Fruit fly (Drosophila melanogaster) whole organism, prepupa: ENCODE measurements around the gene CG7907.
A peak's percentile ranks its signal among the peaks of the same experiment; 100 is the strongest.

ENCODE experiments used
- Blimp-1 ChIP-seq: fragments of 200-800 bp; sonication (Bioruptor generic); optimal IDR thresholded peaks from 3 replicates; lab custom pipeline; 2017; ENCODE audit warnings: missing biosample characterization, missing genetic modification characterization, mild to moderate bottlenecking, moderate library complexity, missing genetic modification reagents
- CG10669 ChIP-seq: fragments of 200-800 bp; sonication (Bioruptor generic); optimal IDR thresholded peaks from 3 replicates; lab custom pipeline; 2018; ENCODE audit warnings: missing biosample characterization, mild to moderate bottlenecking, missing genetic modification characterization, moderate library complexity
- CG11762 ChIP-seq: fragments of 200-800 bp; sonication (Bioruptor generic); optimal IDR thresholded peaks from 3 replicates; lab custom pipeline; 2016; ENCODE audit warnings: missing biosample characterization, missing genetic modification characterization; ENCODE audit not compliant: insufficient read depth
- CG1621 ChIP-seq: fragments of 200-800 bp; sonication (Bioruptor generic); optimal IDR thresholded peaks from 3 replicates; lab custom pipeline; 2018; ENCODE audit warnings: missing biosample characterization, mild to moderate bottlenecking, missing genetic modification characterization
- CG32006 ChIP-seq: fragments of 200-800 bp; sonication (Bioruptor generic); optimal IDR thresholded peaks from 3 replicates; lab custom pipeline; 2017; ENCODE audit warnings: missing biosample characterization, mild to moderate bottlenecking, missing genetic modification characterization
- CG34406 ChIP-seq: fragments of 200-800 bp; sonication (Bioruptor generic); optimal IDR thresholded peaks from 3 replicates; lab custom pipeline; 2016; ENCODE audit warnings: missing biosample characterization, missing genetic modification characterization
- CG6163 ChIP-seq: fragments of 200-800 bp; sonication (Bioruptor generic); IDR thresholded peaks from 3 replicates; pipeline ENCODE4 v1.3.6; 2022; ENCODE audit warnings: missing biosample characterization, missing genetic modification characterization
- CG6276 ChIP-seq: fragments of 200-800 bp; sonication (Bioruptor generic); optimal IDR thresholded peaks from 2 replicates; lab custom pipeline; 2017; ENCODE audit warnings: missing biosample characterization, mild to moderate bottlenecking, missing genetic modification characterization
- CG6792 ChIP-seq: fragments of 200-800 bp; sonication (Bioruptor generic); optimal IDR thresholded peaks from 3 replicates; lab custom pipeline; 2016; ENCODE audit warnings: missing biosample characterization, missing genetic modification characterization
- CG6808 ChIP-seq: fragments of 200-800 bp; sonication (Bioruptor generic); optimal IDR thresholded peaks from 3 replicates; lab custom pipeline; 2017; ENCODE audit warnings: missing biosample characterization, missing genetic modification characterization, mild to moderate bottlenecking, moderate library complexity, missing genetic modification reagents
- CG6854 ChIP-seq: fragments of 200-800 bp; sonication (Bioruptor generic); optimal IDR thresholded peaks from 2 replicates; lab custom pipeline; 2017; ENCODE audit warnings: missing biosample characterization, mild to moderate bottlenecking, missing genetic modification characterization
- CG8119 ChIP-seq: fragments of 200-800 bp; sonication (Bioruptor generic); IDR thresholded peaks from 3 replicates; pipeline ENCODE4 v1.3.6; 2022; ENCODE audit warnings: missing biosample characterization, missing genetic modification characterization
- CG8632 ChIP-seq: fragments of 200-800 bp; sonication (Bioruptor generic); optimal IDR thresholded peaks from 3 replicates; lab custom pipeline; 2016; ENCODE audit warnings: missing biosample characterization, missing genetic modification characterization
- Gug ChIP-seq: fragments of 200-800 bp; sonication (Bioruptor generic); IDR thresholded peaks from 2 replicates; pipeline ENCODE4 v1.3.6; 2022; ENCODE audit warnings: missing biosample characterization, missing genetic modification characterization
- Hr4 ChIP-seq: fragments of 200-800 bp; sonication (Bioruptor generic); optimal IDR thresholded peaks from 3 replicates; lab custom pipeline; 2016; ENCODE audit warnings: missing biosample characterization, missing genetic modification characterization
- Lpt ChIP-seq: fragments of 200-800 bp; sonication (Bioruptor generic); optimal IDR thresholded peaks from 3 replicates; lab custom pipeline; 2016; ENCODE audit warnings: missing biosample characterization, missing genetic modification characterization
- Met ChIP-seq: fragments of 200-800 bp; sonication (Bioruptor generic); optimal IDR thresholded peaks from 3 replicates; lab custom pipeline; 2016; ENCODE audit warnings: missing biosample characterization, missing genetic modification characterization
- Smox ChIP-seq: fragments of 200-800 bp; sonication (Bioruptor generic); optimal IDR thresholded peaks from 3 replicates; lab custom pipeline; 2016; ENCODE audit warnings: missing biosample characterization, missing genetic modification characterization
- Sox102F ChIP-seq: fragments of 200-800 bp; sonication (Bioruptor generic); optimal IDR thresholded peaks from 2 replicates; lab custom pipeline; 2016; ENCODE audit warnings: missing biosample characterization, mild to moderate bottlenecking, missing genetic modification characterization
- Sox14 ChIP-seq: fragments of 200-800 bp; sonication (Bioruptor generic); optimal IDR thresholded peaks from 3 replicates; lab custom pipeline; 2016; ENCODE audit warnings: missing biosample characterization, missing genetic modification characterization
- achi ChIP-seq: fragments of 200-800 bp; sonication (Bioruptor generic); optimal IDR thresholded peaks from 3 replicates; lab custom pipeline; 2016; ENCODE audit warnings: missing biosample characterization, missing genetic modification characterization
- acj6 ChIP-seq: fragments of 200-800 bp; sonication (Bioruptor generic); optimal IDR thresholded peaks from 3 replicates; lab custom pipeline; 2016; ENCODE audit warnings: missing biosample characterization, missing genetic modification characterization
- dsx ChIP-seq: fragments of 200-800 bp; optimal IDR thresholded peaks from 3 replicates; lab custom pipeline; 2019; ENCODE audit warnings: missing biosample characterization, mild to moderate bottlenecking, missing genetic modification characterization, moderate library complexity; ENCODE audit not compliant: poor library complexity, severe bottlenecking
- esn ChIP-seq: fragments of 200-800 bp; sonication (Bioruptor generic); optimal IDR thresholded peaks from 2 replicates; lab custom pipeline; 2016; ENCODE audit warnings: missing biosample characterization, mild to moderate bottlenecking, missing genetic modification characterization, moderate library complexity
- fd85E ChIP-seq: fragments of 200-800 bp; sonication (Bioruptor generic); optimal IDR thresholded peaks from 3 replicates; lab custom pipeline; 2016; ENCODE audit warnings: missing biosample characterization, missing genetic modification characterization
- lz ChIP-seq: fragments of 200-800 bp; sonication (Bioruptor generic); optimal IDR thresholded peaks from 3 replicates; lab custom pipeline; 2016; ENCODE audit warnings: missing biosample characterization, missing genetic modification characterization
- net ChIP-seq: fragments of 200-800 bp; sonication (Bioruptor generic); optimal IDR thresholded peaks from 3 replicates; lab custom pipeline; 2016; ENCODE audit warnings: missing biosample characterization, missing genetic modification characterization
- pdm3 ChIP-seq: fragments of 200-800 bp; sonication (Bioruptor generic); optimal IDR thresholded peaks from 3 replicates; lab custom pipeline; 2016; ENCODE audit warnings: missing biosample characterization, missing genetic modification characterization
- salr ChIP-seq, 2 experiments: fragments of 200-800 bp; sonication (Bioruptor generic); optimal IDR thresholded peaks; 3 replicates each; lab custom pipeline; 2016 to 2018; ENCODE audit warnings: missing biosample characterization in 2 of 2, missing genetic modification characterization in 2 of 2, mild to moderate bottlenecking in 1 of 2
- spab ChIP-seq: fragments of 200-800 bp; sonication (Bioruptor generic); optimal IDR thresholded peaks from 2 replicates; lab custom pipeline; 2017; ENCODE audit warnings: missing biosample characterization, mild to moderate bottlenecking, missing genetic modification characterization, missing genetic modification reagents
- ss ChIP-seq, 2 experiments: fragments of 200-800 bp; sonication (Bioruptor generic); optimal IDR thresholded peaks; 2 replicates in 1 of 2; 3 replicates in 1 of 2; lab custom pipeline; 2017 to 2018; ENCODE audit warnings: mild to moderate bottlenecking in 2 of 2, missing biosample characterization in 2 of 2, missing genetic modification characterization in 2 of 2, moderate library complexity in 1 of 2
- topi ChIP-seq: fragments of 200-800 bp; sonication (Bioruptor generic); optimal IDR thresholded peaks from 3 replicates; lab custom pipeline; 2016; ENCODE audit warnings: missing biosample characterization, missing genetic modification characterization
- vri ChIP-seq: fragments of 200-800 bp; sonication (Bioruptor generic); optimal IDR thresholded peaks from 3 replicates; lab custom pipeline; 2016; ENCODE audit warnings: missing biosample characterization, mild to moderate bottlenecking, missing genetic modification characterization

The CG7907 gene

DNA sequence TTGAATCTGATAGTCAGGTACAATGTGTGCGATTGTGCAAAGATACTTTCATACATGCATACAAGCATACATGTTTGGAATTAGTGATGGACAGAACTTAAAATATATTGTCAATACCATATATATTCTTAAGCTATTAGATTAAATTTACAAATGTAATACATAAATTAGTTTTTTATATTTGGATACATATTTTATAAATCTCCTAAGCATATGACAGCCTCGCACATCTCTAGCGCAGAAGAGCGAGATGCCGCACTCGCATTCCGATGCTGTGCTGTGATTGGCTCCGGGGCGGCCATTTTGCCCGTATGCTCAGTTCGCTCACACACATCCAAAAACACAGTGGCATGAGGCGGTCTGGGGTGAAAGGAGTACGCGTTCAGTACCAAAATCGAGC, 24.9 kb upstream of the CG7907 start, which contains the start of gene tin (continued):
- TF ChIP-seq Gug (GFP tag; lab: Robert Waterston, UW), result peak; percentile 92
- peak; percentile 80 for TF ChIP-seq CG11762 (GFP tag; lab: Kevin White, UChicago)
- peak; percentile 91 for TF ChIP-seq Smox (GFP tag; lab: Kevin White, UChicago)
- peak; percentile 89 for TF ChIP-seq lz (GFP tag; lab: Kevin White, UChicago)
- peak; percentile 92 for TF ChIP-seq CG6276 (GFP tag; lab: Kevin White, UChicago)
- peak; percentile 93 for TF ChIP-seq Met (GFP tag; lab: Kevin White, UChicago)
- TF ChIP-seq vri, result peak; percentile 91
- TF ChIP-seq salr (GFP tag; optimal IDR thresholded peaks at IDR 0.05; lab: Kevin White, UChicago), result peak; percentile 80 to 86

dm6 chr3R:21379927-21380326, 23.6 kb upstream of the CG7907 start:
- TF ChIP-seq CG6854, result no peak
- no peak for TF ChIP-seq achi
- no peak for TF ChIP-seq lz (GFP tag; lab: Kevin White, UChicago)
- TF ChIP-seq Hr4 (GFP tag; lab: Kevin White, UChicago), result no peak
- no peak for TF ChIP-seq spab (GFP tag; lab: Kevin White, UChicago)
- TF ChIP-seq Sox102F (GFP tag; lab: Kevin White, UChicago), result no peak
- TF ChIP-seq acj6 (GFP tag; lab: Kevin White, UChicago), result no peak
- no peak for TF ChIP-seq CG8119 (GFP tag; lab: Robert Waterston, UW)
- TF ChIP-seq, all 60 proteins: peak for 0

dm6 chr3R:21386132-21386531, 17.4 kb upstream of the CG7907 start:
- TF ChIP-seq CG34406 (GFP tag; lab: Kevin White, UChicago) (no peak), ss (GFP tag; optimal IDR thresholded peaks at IDR 0.05; lab: Kevin White, UChicago) (no peak), CG8632 (GFP tag; lab: Kevin White, UChicago) (no peak), Lpt (GFP tag; lab: Kevin White, UChicago) (no peak), CG10669 (GFP tag; lab: Kevin White, UChicago) (no peak), esn (GFP tag; lab: Kevin White, UChicago) (no peak), CG6792 (no peak), Gug (GFP tag; lab: Robert Waterston, UW) (no peak), Blimp-1 (GFP tag; lab: Kevin White, UChicago) (no peak), Hr4 (GFP tag; lab: Kevin White, UChicago) (no peak), topi (GFP tag; lab: Kevin White, UChicago) (no peak), spab (GFP tag; lab: Kevin White, UChicago) (no peak), fd85E (GFP tag; lab: Kevin White, UChicago) (no peak), CG8119 (GFP tag; lab: Robert Waterston, UW) (no peak), CG11762 (GFP tag; lab: Kevin White, UChicago) (no peak)

DNA sequence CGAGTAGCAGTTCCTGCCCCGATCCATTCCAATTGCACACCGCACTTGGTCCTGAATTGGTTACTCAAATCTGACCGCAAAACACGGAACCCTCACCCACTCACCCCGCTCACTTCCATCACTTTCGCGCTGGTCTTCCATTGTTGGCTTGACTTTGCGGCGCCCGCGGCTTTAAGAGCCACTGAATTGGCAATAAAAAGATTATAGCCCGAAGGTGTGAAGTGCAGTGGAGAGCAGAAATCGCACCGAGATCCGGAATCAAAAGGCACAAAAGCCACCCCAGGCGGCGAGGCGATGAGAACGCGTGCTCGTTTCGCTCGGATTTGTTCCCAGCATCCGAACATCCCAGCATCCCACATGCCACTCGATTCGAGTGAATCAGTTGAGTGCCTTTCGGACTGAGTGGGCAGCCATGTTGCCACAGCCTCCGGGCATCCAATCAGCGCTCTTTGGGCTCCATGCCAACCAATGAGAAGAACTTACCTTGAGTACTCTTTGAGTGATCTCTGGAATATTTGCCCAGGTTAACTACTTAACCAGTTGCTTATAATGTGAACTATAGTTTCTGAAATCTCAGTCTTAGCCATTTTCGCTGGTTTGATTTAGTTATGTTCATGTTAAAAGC, 16.1 kb upstream of the CG7907 start:
- no peak for TF ChIP-seq CG6808 (GFP tag; lab: Kevin White, UChicago)
- no peak for TF ChIP-seq CG6163 (GFP tag; lab: Robert Waterston, UW)
- TF ChIP-seq pdm3 (GFP tag; lab: Kevin White, UChicago), result no peak
- no peak for TF ChIP-seq CG8632 (GFP tag; lab: Kevin White, UChicago)
- no peak for TF ChIP-seq net (GFP tag; lab: Kevin White, UChicago)
- no peak for TF ChIP-seq fd85E (GFP tag; lab: Kevin White, UChicago)
- TF ChIP-seq CG11762 (GFP tag; lab: Kevin White, UChicago), result no peak
- TF ChIP-seq CG1621, result no peak
- no peak for TF ChIP-seq Sox14 (GFP tag; lab: Kevin White, UChicago)
- TF ChIP-seq dsx (GFP tag; lab: Kevin White, UChicago), result no peak
- TF ChIP-seq CG8119 (GFP tag; lab: Robert Waterston, UW), result no peak
- TF ChIP-seq Met (GFP tag; lab: Kevin White, UChicago), result no peak
- no peak for TF ChIP-seq CG32006 (GFP tag; lab: Kevin White, UChicago)
- no peak for TF ChIP-seq esn (GFP tag; lab: Kevin White, UChicago)
- no peak for TF ChIP-seq Gug (GFP tag; lab: Robert Waterston, UW)
- TF ChIP-seq lz (GFP tag; lab: Kevin White, UChicago), result no peak
- no peak for TF ChIP-seq Lpt (GFP tag; lab: Kevin White, UChicago)
- TF ChIP-seq acj6 (GFP tag; lab: Kevin White, UChicago), result no peak
